Fruit fly (Drosophila melanogaster): ENCODE measurements around the gene CG14218.

Gene CG14218

dm6 chrX:19604997-19605396 is 23.2 kb upstream of the CG14218 start, which contains the start of gene CG14207 (continued):
- TF ChIP-seq CG31224 (GFP tag; IDR thresholded peaks at IDR 0.05) (no peak), CG9932 (GFP tag; IDR thresholded peaks at IDR 0.05) (peak; percentile 29; the same call in 1 of the 2 replicates), ap (GFP tag; IDR thresholded peaks at IDR 0.05) (no peak), CG1647 (GFP tag; optimal IDR thresholded peaks at IDR 0.05) (no peak), Oaz (GFP tag; IDR thresholded peaks at IDR 0.05) (no peak), CG10431 (GFP tag; optimal IDR thresholded peaks at IDR 0.05) (no peak), trem (tag; optimal IDR thresholded peaks at IDR 0.05) (peak; percentile 29), HLH54F (GFP tag; optimal IDR thresholded peaks at IDR 0.05) (no peak), CG11696 (GFP tag; IDR thresholded peaks at IDR 0.05) (no peak), sisA (GFP tag; IDR thresholded peaks at IDR 0.05) (no peak), yki (optimal IDR thresholded peaks at IDR 0.05) (no peak), CG34224 (GFP tag; IDR thresholded peaks at IDR 0.05; ENCODE audit: partially characterized antibody) (peak; percentile 73), CG18476 (GFP tag; optimal IDR thresholded peaks at IDR 0.05) (no peak), B-H1 (GFP tag; IDR thresholded peaks at IDR 0.05) (no peak), CG3407 (GFP tag; optimal IDR thresholded peaks at IDR 0.05) (no peak), gt (GFP tag; IDR thresholded peaks at IDR 0.05) (no peak), nerfin-1 (tag; optimal IDR thresholded peaks at IDR 0.05) (no peak), dmrt11E (tag; optimal IDR thresholded peaks at IDR 0.05) (no peak), gce (GFP tag; IDR thresholded peaks at IDR 0.05) (no peak), chn (GFP tag; optimal IDR thresholded peaks at IDR 0.05) (no peak), croc (GFP tag; conservative IDR thresholded peaks at IDR 0.05) (no peak), Max (GFP tag; optimal IDR thresholded peaks at IDR 0.05) (no peak), CG7987 (GFP tag; optimal IDR thresholded peaks at IDR 0.05) (peak; percentile 26), gfzf (GFP tag; optimal IDR thresholded peaks at IDR 0.05) (peak; percentile 3), kah (GFP tag; optimal IDR thresholded peaks at IDR 0.05) (no peak), CG4730 (GFP tag; IDR thresholded peaks at IDR 0.05) (no peak), tgo (GFP tag; IDR thresholded peaks at IDR 0.05) (no peak), CG9437 (GFP tag; optimal IDR thresholded peaks at IDR 0.05) (no peak), CG10321 (GFP tag; IDR thresholded peaks at IDR 0.05) (no peak), psq (GFP tag; optimal IDR thresholded peaks at IDR 0.05) (no peak), CG8924 (tag; optimal IDR thresholded peaks at IDR 0.05) (no peak), CG13775 (GFP tag; optimal IDR thresholded peaks at IDR 0.05) (no peak), pnt (GFP tag; optimal IDR thresholded peaks at IDR 0.05) (no peak), CG4617 (GFP tag; optimal IDR thresholded peaks at IDR 0.05; ENCODE audit: borderline replicate concordance) (no peak), MESR4 (GFP tag; optimal IDR thresholded peaks at IDR 0.05) (peak; percentile 22), D19A (tag; optimal IDR thresholded peaks at IDR 0.05) (peak; percentile 20), HLH3B (GFP tag; IDR thresholded peaks at IDR 0.05) (no peak), bab2 (GFP tag; optimal IDR thresholded peaks at IDR 0.05) (no peak), gcm2 (GFP tag; optimal IDR thresholded peaks at IDR 0.05) (no peak), CG8765 (GFP tag; IDR thresholded peaks at IDR 0.05) (no peak), esg (GFP tag; conservative IDR thresholded peaks at IDR 0.05) (no peak), Chrac-16 (GFP tag; optimal IDR thresholded peaks at IDR 0.05) (no peak), HLH4C (GFP tag; IDR thresholded peaks at IDR 0.05; ENCODE audit: partially characterized antibody) (peak; percentile 88), Ssrp (tag; optimal IDR thresholded peaks at IDR 0.05) (no peak), CG32772 (GFP tag; IDR thresholded peaks at IDR 0.05) (no peak), CG18764 (GFP tag; optimal IDR thresholded peaks at IDR 0.05) (no peak), lilli (GFP tag; optimal IDR thresholded peaks at IDR 0.05) (no peak), so (GFP tag; IDR thresholded peaks at IDR 0.05) (peak; percentile 37; the same call in 1 of the 3 replicates), dm (GFP tag; optimal IDR thresholded peaks at IDR 0.05) (peak; percentile 15), gro (GFP tag; optimal IDR thresholded peaks at IDR 0.05) (peak; percentile 51), CG7372 (GFP tag; IDR thresholded peaks at IDR 0.05) (no peak), Dref (GFP tag; IDR thresholded peaks at IDR 0.05) (peak; percentile 87), CG13424 (tag; optimal IDR thresholded peaks at IDR 0.05) (no peak)

Data from whole organism, embryonic.